Worm (Caenorhabditis elegans): ENCODE measurements around the gene F31F6.2.

F31F6.2 gene

DNA sequence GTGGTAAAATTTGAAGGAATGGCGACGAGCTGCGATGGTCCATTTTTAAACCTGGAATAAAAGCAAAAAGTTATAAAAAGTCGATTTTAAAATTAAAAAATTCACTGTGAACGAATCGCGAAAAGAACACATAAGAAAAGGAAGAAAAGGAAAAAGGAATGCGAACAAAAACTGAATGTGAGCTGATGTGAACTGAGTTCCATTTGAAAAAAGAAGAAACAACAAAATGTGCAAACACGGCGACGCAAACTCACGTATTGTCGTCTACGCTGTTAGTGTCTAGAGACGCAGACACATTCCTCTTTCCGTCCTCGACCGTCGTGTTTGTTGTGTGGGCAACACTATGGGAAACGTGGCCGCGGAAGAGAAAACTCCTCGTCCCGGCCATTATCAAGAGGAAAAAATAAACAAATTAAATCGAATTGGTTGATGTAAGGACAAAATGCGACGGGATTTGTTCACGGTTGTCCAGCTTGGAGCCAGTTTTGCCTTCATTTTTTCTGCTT, 17.9 kb downstream of the F31F6.2 start, which contains the start of the genes C27C12.1 and C27C12.4:
Gene C27C12.1 (minus strand): TSS at position 51 of the 506 bp plus-strand sequence.
Gene C27C12.4 (plus strand): TSS at position 375 of the 506 bp plus-strand sequence.
- no peak for TF ChIP-seq alr-1 (tag; optimal IDR thresholded peaks at IDR 0.05)
- TF ChIP-seq peb-1 (tag; optimal IDR thresholded peaks at IDR 0.05): no peak
- peak; percentile 85 for TF ChIP-seq nhr-21 (tag; optimal IDR thresholded peaks at IDR 0.05)
- TF ChIP-seq ama-1 (optimal IDR thresholded peaks at IDR 0.05): no peak
- TF ChIP-seq ceh-82 (tag; optimal IDR thresholded peaks at IDR 0.05): peak; percentile 36
- no peak for TF ChIP-seq nhr-23 (tag; optimal IDR thresholded peaks at IDR 0.05)
- TF ChIP-seq lin-13 (GFP tag; optimal IDR thresholded peaks at IDR 0.05): peak; percentile 89
- TF ChIP-seq blmp-1 (tag; optimal IDR thresholded peaks at IDR 0.05; ENCODE audit: insufficient read depth): peak; percentile 69
- TF ChIP-seq snpc-4 (tag; optimal IDR thresholded peaks at IDR 0.05): peak; percentile 70
- peak; percentile 93 for TF ChIP-seq nhr-129 (tag; optimal IDR thresholded peaks at IDR 0.05)
- TF ChIP-seq unc-62 (GFP tag; optimal IDR thresholded peaks at IDR 0.05): no peak
- TF ChIP-seq C34F6.9 (tag; optimal IDR thresholded peaks at IDR 0.05): peak; percentile 91
- TF ChIP-seq mbf-1 (tag; optimal IDR thresholded peaks at IDR 0.05): no peak
- TF ChIP-seq mab-5 (tag; optimal IDR thresholded peaks at IDR 0.05): peak; percentile 82
- TF ChIP-seq Y55F3AM.14 (GFP tag; optimal IDR thresholded peaks at IDR 0.05): peak; percentile 44
- peak; percentile 90 for TF ChIP-seq sma-9 (GFP tag; optimal IDR thresholded peaks at IDR 0.05)
- TF ChIP-seq sma-9 (tag; optimal IDR thresholded peaks at IDR 0.05): no peak
- no peak for TF ChIP-seq lin-39 (tag; optimal IDR thresholded peaks at IDR 0.05)
- TF ChIP-seq lsy-2 (tag; optimal IDR thresholded peaks at IDR 0.05): peak; percentile 64 to 89
- TF ChIP-seq R02D3.7 (tag; optimal IDR thresholded peaks at IDR 0.05): peak; percentile 11
- peak; percentile 83 for TF ChIP-seq gmeb-1 (tag; optimal IDR thresholded peaks at IDR 0.05)
- TF ChIP-seq nhr-6 (tag; optimal IDR thresholded peaks at IDR 0.05): peak; percentile 70
- peak; percentile 92 for TF ChIP-seq crh-2 (tag; optimal IDR thresholded peaks at IDR 0.05)
- no peak for TF ChIP-seq nhr-25 (tag; optimal IDR thresholded peaks at IDR 0.05)
- no peak for TF ChIP-seq aly-2 (tag; optimal IDR thresholded peaks at IDR 0.05)
- TF ChIP-seq skn-1 (tag; optimal IDR thresholded peaks at IDR 0.05): peak; percentile 91
- peak; percentile 79 for TF ChIP-seq egl-27 (tag; optimal IDR thresholded peaks at IDR 0.05)
- peak; percentile 81 for TF ChIP-seq zag-1 (tag; optimal IDR thresholded peaks at IDR 0.05)
- no peak for TF ChIP-seq elt-3 (tag; optimal IDR thresholded peaks at IDR 0.05)
- no peak for TF ChIP-seq ztf-1 (GFP tag; conservative IDR thresholded peaks at IDR 0.05)
- no peak for TF ChIP-seq nhr-12 (tag; optimal IDR thresholded peaks at IDR 0.05)
- no peak for TF ChIP-seq dmd-4 (tag; optimal IDR thresholded peaks at IDR 0.05)
- peak; percentile 83 for TF ChIP-seq sem-4 (tag; optimal IDR thresholded peaks at IDR 0.05)
- no peak for TF ChIP-seq nhr-10 (tag; optimal IDR thresholded peaks at IDR 0.05)
- no peak for TF ChIP-seq ztf-11 (tag; optimal IDR thresholded peaks at IDR 0.05)
- no peak for TF ChIP-seq elt-1 (tag; optimal IDR thresholded peaks at IDR 0.05)
- peak; percentile 43 for TF ChIP-seq nhr-77 (tag; optimal IDR thresholded peaks at IDR 0.05)
- TF ChIP-seq lin-11 (tag; optimal IDR thresholded peaks at IDR 0.05): peak; percentile 89
- TF ChIP-seq fos-1 (tag; optimal IDR thresholded peaks at IDR 0.05): peak; percentile 74
- peak; percentile 87 for TF ChIP-seq sma-3 (GFP tag; optimal IDR thresholded peaks at IDR 0.05)
- TF ChIP-seq nhr-11 (tag; optimal IDR thresholded peaks at IDR 0.05): no peak
- no peak for TF ChIP-seq unc-39 (tag; optimal IDR thresholded peaks at IDR 0.05)
- TF ChIP-seq unc-55 (GFP tag; optimal IDR thresholded peaks at IDR 0.05): peak; percentile 96
- TF ChIP-seq ztf-4 (tag; optimal IDR thresholded peaks at IDR 0.05): peak; percentile 89
- no peak for TF ChIP-seq ZK546.5 (tag; optimal IDR thresholded peaks at IDR 0.05)
- TF ChIP-seq nhr-237 (tag; optimal IDR thresholded peaks at IDR 0.05): no peak
- peak; percentile 73 for TF ChIP-seq ceh-16 (tag; optimal IDR thresholded peaks at IDR 0.05)
- TF ChIP-seq mdl-1 (tag; optimal IDR thresholded peaks at IDR 0.05): peak; percentile 19 to 61
- peak; percentile 92 for TF ChIP-seq F13H6.1 (tag; optimal IDR thresholded peaks at IDR 0.05)

Measured in whole organism, L2 larva.